Worm (Caenorhabditis elegans) whole organism, late embryonic: Measurements from ENCODE around the gene ZC84.6.

ENCODE experiments used
- K02D7.2 ChIP-seq: sonication (generic microtip); optimal IDR thresholded peaks from 2 replicates; lab custom pipeline; 2017; ENCODE audit warnings: mild to moderate bottlenecking, missing genetic modification characterization, missing compliant biosample characterization
- T23F11.4 ChIP-seq: fragments of 200-800 bp; sonication (Bioruptor generic); optimal IDR thresholded peaks from 2 replicates; lab custom pipeline; 2018; ENCODE audit warnings: mild to moderate bottlenecking, missing genetic modification characterization, missing compliant biosample characterization
- ahr-1 ChIP-seq: sonication (generic microtip); optimal IDR thresholded peaks from 2 replicates; lab custom pipeline; 2016; ENCODE audit warnings: missing genetic modification characterization, missing compliant biosample characterization
- ama-1 ChIP-seq: fragments of 150-350 bp; optimal IDR thresholded peaks from 2 replicates; lab custom pipeline; 2014
- ceh-14 ChIP-seq: sonication (generic microtip); optimal IDR thresholded peaks from 2 replicates; lab custom pipeline; 2016; ENCODE audit warnings: missing genotype, missing genetic modification characterization, missing compliant biosample characterization
- ceh-18 ChIP-seq: sonication (generic microtip); optimal IDR thresholded peaks from 2 replicates; lab custom pipeline; 2016; ENCODE audit warnings: missing genetic modification characterization, missing compliant biosample characterization
- ceh-2 ChIP-seq: sonication (generic microtip); optimal IDR thresholded peaks from 2 replicates; lab custom pipeline; 2016; ENCODE audit warnings: missing genotype, missing genetic modification characterization, missing compliant biosample characterization
- ceh-22 ChIP-seq: sonication (generic microtip); optimal IDR thresholded peaks from 2 replicates; lab custom pipeline; 2017; ENCODE audit warnings: missing biosample characterization, missing genetic modification characterization
- ceh-30 ChIP-seq: fragments of 150-350 bp; optimal IDR thresholded peaks from 2 replicates; lab custom pipeline; 2014; ENCODE audit warnings: missing biosample characterization, missing genetic modification characterization
- ceh-31 ChIP-seq: sonication (generic microtip); optimal IDR thresholded peaks from 2 replicates; lab custom pipeline; 2016; ENCODE audit warnings: missing genetic modification characterization, missing compliant biosample characterization
- ceh-34 ChIP-seq: sonication (generic microtip); optimal IDR thresholded peaks from 2 replicates; lab custom pipeline; 2016; ENCODE audit warnings: mild to moderate bottlenecking, missing genetic modification characterization, missing compliant biosample characterization
- ceh-45 ChIP-seq: fragments of 200-800 bp; sonication (Bioruptor generic); IDR thresholded peaks from 2 replicates; pipeline ENCODE4 v1.3.6; 2022; ENCODE audit warnings: missing genetic modification reagents, missing genetic modification characterization, missing compliant biosample characterization
- ceh-48 ChIP-seq: sonication (generic microtip); optimal IDR thresholded peaks from 2 replicates; lab custom pipeline; 2016; ENCODE audit warnings: missing genetic modification characterization, inconsistent platforms, missing compliant biosample characterization
- ceh-6 ChIP-seq: fragments of 200-800 bp; sonication (Bioruptor generic); optimal IDR thresholded peaks from 2 replicates; lab custom pipeline; 2018; ENCODE audit warnings: mild to moderate bottlenecking, missing genetic modification characterization, missing compliant biosample characterization
- che-1 ChIP-seq: sonication (generic microtip); optimal IDR thresholded peaks from 2 replicates; lab custom pipeline; 2016; ENCODE audit warnings: mild to moderate bottlenecking, missing genetic modification characterization, missing compliant biosample characterization
- dmd-4 ChIP-seq: sonication (generic microtip); optimal IDR thresholded peaks from 2 replicates; lab custom pipeline; 2016; ENCODE audit warnings: borderline replicate concordance, missing genetic modification characterization, missing compliant biosample characterization
- dve-1 ChIP-seq: sonication (generic microtip); optimal IDR thresholded peaks from 2 replicates; lab custom pipeline; 2017; ENCODE audit warnings: antibody characterized with exemption, mild to moderate bottlenecking, missing genetic modification characterization, missing compliant biosample characterization
- elt-2 ChIP-seq: sonication (generic microtip); optimal IDR thresholded peaks from 2 replicates; lab custom pipeline; 2016; ENCODE audit warnings: missing genetic modification reagents, missing genetic modification characterization, missing compliant biosample characterization
- elt-4 ChIP-seq: sonication (generic microtip); optimal IDR thresholded peaks from 2 replicates; lab custom pipeline; 2016; ENCODE audit warnings: missing genetic modification characterization, missing compliant biosample characterization
- ets-4 ChIP-seq: sonication (generic microtip); optimal IDR thresholded peaks from 2 replicates; lab custom pipeline; 2016; ENCODE audit warnings: missing genetic modification characterization, missing compliant biosample characterization
- fkh-10 ChIP-seq: fragments of 150-350 bp; optimal IDR thresholded peaks from 2 replicates; lab custom pipeline; 2014; ENCODE audit warnings: missing biosample characterization, missing genetic modification reagents, missing genetic modification characterization
- fkh-6 ChIP-seq: sonication (generic microtip); optimal IDR thresholded peaks from 2 replicates; lab custom pipeline; 2016; ENCODE audit warnings: missing genetic modification characterization, missing compliant biosample characterization
- gmeb-2 ChIP-seq: sonication (generic microtip); optimal IDR thresholded peaks from 2 replicates; lab custom pipeline; 2016; ENCODE audit warnings: missing genetic modification characterization, inconsistent platforms, missing compliant biosample characterization
- hlh-13 ChIP-seq: fragments of 200-800 bp; sonication (Bioruptor generic); optimal IDR thresholded peaks from 2 replicates; lab custom pipeline; 2018; ENCODE audit warnings: mild to moderate bottlenecking, missing genetic modification characterization, missing compliant biosample characterization
- hlh-8 ChIP-seq: sonication (generic microtip); optimal IDR thresholded peaks from 2 replicates; lab custom pipeline; 2016; ENCODE audit warnings: missing genotype, missing genetic modification characterization, missing compliant biosample characterization
- nhr-232 ChIP-seq: sonication (generic microtip); optimal IDR thresholded peaks from 2 replicates; lab custom pipeline; 2016; ENCODE audit warnings: missing genetic modification characterization, missing compliant biosample characterization
- npax-4 ChIP-seq: sonication (generic microtip); optimal IDR thresholded peaks from 2 replicates; lab custom pipeline; 2016; ENCODE audit warnings: missing genetic modification characterization, missing compliant biosample characterization
- odd-2 ChIP-seq: sonication (generic microtip); optimal IDR thresholded peaks from 2 replicates; lab custom pipeline; 2017; ENCODE audit warnings: antibody characterized with exemption, mild to moderate bottlenecking, missing genetic modification characterization, missing compliant biosample characterization
- pag-3 ChIP-seq: sonication (generic microtip); optimal IDR thresholded peaks from 2 replicates; lab custom pipeline; 2016; ENCODE audit warnings: missing compliant biosample characterization, missing genetic modification characterization, borderline replicate concordance
- pat-9 ChIP-seq: fragments of 200-800 bp; sonication (Bioruptor generic); optimal IDR thresholded peaks from 2 replicates; lab custom pipeline; 2018; ENCODE audit warnings: mild to moderate bottlenecking, missing genetic modification characterization, moderate library complexity, missing compliant biosample characterization
- pax-1 ChIP-seq: fragments of 150-350 bp; optimal IDR thresholded peaks from 2 replicates; lab custom pipeline; 2014; ENCODE audit warnings: missing biosample characterization, missing genetic modification characterization
- pqm-1 ChIP-seq: sonication (generic microtip); optimal IDR thresholded peaks from 2 replicates; lab custom pipeline; 2016; ENCODE audit warnings: missing genetic modification characterization, missing compliant biosample characterization
- ref-2 ChIP-seq: sonication (generic microtip); optimal IDR thresholded peaks from 2 replicates; lab custom pipeline; 2016; ENCODE audit warnings: missing genetic modification characterization, missing compliant biosample characterization
- rnt-1 ChIP-seq: sonication (generic microtip); optimal IDR thresholded peaks from 2 replicates; lab custom pipeline; 2016; ENCODE audit warnings: missing genetic modification characterization, missing compliant biosample characterization
- sdc-2 ChIP-seq: sonication (generic microtip); optimal IDR thresholded peaks from 2 replicates; lab custom pipeline; 2016; ENCODE audit warnings: missing genotype, missing genetic modification characterization, missing compliant biosample characterization
- sox-2 ChIP-seq: fragments of 200-800 bp; sonication (Bioruptor generic); IDR thresholded peaks from 2 replicates; pipeline ENCODE4 v1.3.6; 2022; ENCODE audit warnings: missing genetic modification reagents, missing genetic modification characterization, missing compliant biosample characterization
- tbx-2 ChIP-seq: sonication (generic microtip); optimal IDR thresholded peaks from 2 replicates; lab custom pipeline; 2016; ENCODE audit warnings: missing genetic modification characterization, missing compliant biosample characterization
- unc-3 ChIP-seq, 2 experiments: fragments of 200-800 bp in 1 of 2; sonication (Bioruptor generic) in 1 of 2; sonication (generic microtip) in 1 of 2; conservative IDR thresholded peaks in 1 of 2; optimal IDR thresholded peaks in 1 of 2; 2 replicates each; pipeline versions ENCODE4 v1.3.6 to Lab custom; 2016 to 2022; ENCODE audit warnings: missing compliant biosample characterization in 2 of 2, missing genetic modification characterization in 2 of 2, missing genetic modification reagents in 1 of 2
- unc-55 ChIP-seq: sonication (generic microtip); optimal IDR thresholded peaks from 2 replicates; lab custom pipeline; 2017; ENCODE audit warnings: missing biosample characterization, missing genetic modification reagents, missing genetic modification characterization
- unc-86 ChIP-seq: sonication (generic microtip); optimal IDR thresholded peaks from 2 replicates; lab custom pipeline; 2016; ENCODE audit warnings: missing genetic modification characterization, missing compliant biosample characterization
- zip-5 ChIP-seq: sonication (generic microtip); optimal IDR thresholded peaks from 2 replicates; lab custom pipeline; 2016; ENCODE audit warnings: missing genetic modification characterization, missing compliant biosample characterization
- ztf-16 ChIP-seq: sonication (generic microtip); optimal IDR thresholded peaks from 2 replicates; lab custom pipeline; 2017; ENCODE audit warnings: missing genetic modification characterization, missing compliant biosample characterization

The ZC84.6 gene

ce11 chrIII:9154766-9155165, 44.7 kb downstream of the ZC84.6 start, which contains the start of gene irld-34:
Gene irld-34 (plus strand): TSS chrIII:9155066.
- TF ChIP-seq sdc-2 (tag; lab: Kevin White, UChicago) (no peak), pag-3 (tag; lab: Kevin White, UChicago) (no peak), ceh-48 (tag; lab: Kevin White, UChicago) (no peak), ceh-14 (no peak), K02D7.2 (no peak), gmeb-2 (tag; lab: Kevin White, UChicago) (no peak), dmd-4 (tag; lab: Kevin White, UChicago) (no peak), hlh-8 (tag; lab: Kevin White, UChicago) (no peak), pqm-1 (tag; lab: Kevin White, UChicago) (no peak), ceh-31 (tag; lab: Kevin White, UChicago) (no peak), fkh-10 (GFP tag; lab: Kevin White, UChicago) (no peak), npax-4 (tag; lab: Kevin White, UChicago) (no peak), pat-9 (no peak), rnt-1 (tag; lab: Kevin White, UChicago) (no peak), ceh-45 (no peak), pax-1 (tag; lab: Kevin White, UChicago) (no peak), ama-1 (lab: Kevin White, UChicago) (no peak), ceh-2 (tag; lab: Kevin White, UChicago) (no peak), elt-4 (tag; lab: Kevin White, UChicago) (no peak)

- TF ChIP-seq ceh-22 (tag; lab: Kevin White, UChicago) (no peak), nhr-232 (tag; lab: Kevin White, UChicago) (no peak), ceh-18 (tag; lab: Kevin White, UChicago) (no peak), pag-3 (tag; lab: Kevin White, UChicago) (no peak), pat-9 (no peak), ceh-34 (tag; lab: Kevin White, UChicago) (no peak), elt-2 (tag; lab: Kevin White, UChicago) (no peak), ets-4 (no peak), zip-5 (no peak), ahr-1 (tag; lab: Kevin White, UChicago) (no peak), rnt-1 (tag; lab: Kevin White, UChicago) (no peak), ztf-16 (tag; lab: Kevin White, UChicago) (no peak), ceh-6 (GFP tag; lab: Kevin White, UChicago) (no peak), tbx-2 (no peak), fkh-6 (no peak), unc-55 (GFP tag; lab: Kevin White, UChicago) (no peak), hlh-13 (GFP tag; lab: Kevin White, UChicago) (no peak), unc-3 (GFP tag; conservative IDR thresholded peaks at IDR 0.05; lab: Robert Waterston, UW) (no peak), unc-3 (tag; optimal IDR thresholded peaks at IDR 0.05; lab: Kevin White, UChicago) (no peak), ceh-30 (tag; lab: Kevin White, UChicago) (no peak), T23F11.4 (no peak)
Measured at ce11 chrIII:9153809-9154208, 45.7 kb downstream of the ZC84.6 start, which contains the start of gene nhl-1. Gene nhl-1 (minus strand): TSS chrIII:9153909.

ce11 chrIII:9152950-9153349, 46.6 kb downstream of the ZC84.6 start:
- TF ChIP-seq ama-1 (lab: Kevin White, UChicago) (no peak), che-1 (no peak), rnt-1 (tag; lab: Kevin White, UChicago) (no peak), unc-86 (tag; lab: Kevin White, UChicago) (no peak), odd-2 (tag; lab: Kevin White, UChicago) (no peak), ceh-2 (tag; lab: Kevin White, UChicago) (no peak), dve-1 (no peak), unc-55 (GFP tag; lab: Kevin White, UChicago) (no peak), sox-2 (GFP tag; lab: Robert Waterston, UW) (no peak), ref-2 (no peak), ceh-18 (tag; lab: Kevin White, UChicago) (no peak)
